Worm (Caenorhabditis elegans): ENCODE results near the gene ift-43.

ce11 chrII:5638059-5638458 is 22.5 kb downstream of the ift-43 start, which contains the start of gene F59E12.3:
- TF ChIP-seq unc-62 (GFP tag; optimal IDR thresholded peaks at IDR 0.05), result no peak
- no peak for TF ChIP-seq ama-1 (optimal IDR thresholded peaks at IDR 0.05)
- no peak for TF ChIP-seq pqm-1 (tag; optimal IDR thresholded peaks at IDR 0.05)
- TF ChIP-seq nhr-84 (tag; optimal IDR thresholded peaks at IDR 0.05), result no peak

Measured in whole organism, L1 larva.